Worm (Caenorhabditis elegans) whole organism, dauer: ENCODE results near the gene F01D4.5.

Experiments used
- unc-62 ChIP-seq: sonication (generic microtip); optimal IDR thresholded peaks from 2 replicates; lab custom pipeline; 2017; ENCODE audit warnings: missing biosample characterization, missing genetic modification reagents, missing genetic modification characterization

Gene F01D4.5

DNA sequence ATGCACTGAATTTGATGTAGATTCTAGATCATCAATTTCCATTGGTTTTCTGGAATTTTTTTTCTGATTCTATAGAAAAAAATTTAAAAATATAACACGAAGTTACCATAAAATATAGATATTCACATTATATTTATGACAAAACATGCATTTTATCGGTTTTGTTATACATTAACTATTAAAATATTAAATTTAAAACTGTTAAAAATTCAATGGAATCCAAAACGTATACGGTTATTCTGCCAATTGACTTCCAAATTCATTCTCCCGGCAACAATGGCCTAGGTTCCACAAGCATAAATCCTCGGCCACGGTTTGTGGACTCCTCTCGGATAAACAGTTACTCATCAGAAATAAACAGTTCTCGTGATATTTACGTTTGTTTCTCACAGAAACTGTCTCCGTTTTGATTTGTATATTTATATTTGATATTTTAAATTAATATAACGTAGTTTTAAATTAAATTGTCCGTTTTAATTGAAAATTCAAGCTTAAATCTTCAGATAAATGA is at the start of gene F01D4.5, which contains the start of gene ced-5:
Gene F01D4.5 (minus strand): TSS at position 51 of the 511 bp plus-strand sequence.
Gene ced-5 (plus strand): TSS at position 504 of the 511 bp plus-strand sequence.
- TF ChIP-seq unc-62 (GFP tag; lab: Kevin White, UChicago): no peak

DNA sequence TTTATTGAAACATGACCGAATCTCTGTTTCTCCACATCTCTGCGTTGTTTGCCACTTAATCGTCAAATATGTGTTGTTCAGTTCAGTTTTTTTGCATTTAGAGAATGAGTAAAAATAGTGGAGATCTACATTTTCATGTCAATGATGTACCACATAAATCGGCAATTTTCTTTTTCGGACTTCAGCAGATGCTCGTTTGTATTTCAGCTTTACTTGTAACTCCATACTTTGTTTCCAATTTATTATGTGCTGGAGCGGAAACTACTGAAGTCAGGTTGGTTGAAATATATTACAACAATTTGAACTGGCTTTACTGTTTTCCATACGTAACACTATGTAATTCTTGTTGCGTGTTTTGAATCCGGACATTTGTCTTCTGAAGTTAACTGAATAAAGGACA is 47.2 kb upstream of the F01D4.5 start, which contains the start of gene T07G12.2:
Gene T07G12.2 (plus strand): TSS at position 62 of the 400 bp plus-strand sequence.
- TF ChIP-seq unc-62 (GFP tag; lab: Kevin White, UChicago): no peak

DNA sequence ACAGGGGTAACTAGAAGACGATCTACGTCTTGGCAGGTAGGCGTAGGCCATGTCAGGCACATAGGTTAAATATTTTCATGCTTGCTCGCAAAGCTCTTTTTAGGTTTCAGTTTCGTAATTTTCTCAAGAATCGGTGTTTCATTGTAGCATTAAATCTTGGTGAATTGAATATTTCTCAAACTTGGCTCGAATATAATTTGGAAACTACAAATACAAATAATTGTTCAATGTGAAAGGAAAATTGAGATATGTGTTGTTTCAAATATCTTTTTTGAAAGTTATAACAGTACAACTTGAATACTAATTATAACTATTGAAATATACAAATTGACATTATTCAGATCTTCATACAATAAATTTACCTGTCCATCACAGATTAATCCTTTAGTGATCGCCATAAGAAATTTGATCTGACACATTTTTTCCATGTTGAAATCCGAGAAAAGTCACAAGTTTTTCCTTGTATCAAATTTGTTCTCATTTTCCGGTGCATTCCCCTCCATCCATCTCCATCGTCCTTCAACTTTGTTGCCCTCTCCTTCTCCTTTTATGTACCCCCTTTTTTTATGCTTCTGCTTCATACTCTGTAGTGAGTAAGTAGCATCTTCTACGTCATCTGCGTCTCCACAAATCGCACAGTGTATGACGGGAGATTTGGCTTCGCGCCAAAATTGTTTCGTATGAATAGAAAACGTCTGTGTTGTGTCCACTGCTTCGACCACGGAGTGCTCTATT is 40.8 kb upstream of the F01D4.5 start, which contains the start of gene C02F4.5:
Gene C02F4.5 (minus strand): TSS at position 51 of the 735 bp plus-strand sequence.
- TF ChIP-seq unc-62 (GFP tag; lab: Kevin White, UChicago): no peak

DNA sequence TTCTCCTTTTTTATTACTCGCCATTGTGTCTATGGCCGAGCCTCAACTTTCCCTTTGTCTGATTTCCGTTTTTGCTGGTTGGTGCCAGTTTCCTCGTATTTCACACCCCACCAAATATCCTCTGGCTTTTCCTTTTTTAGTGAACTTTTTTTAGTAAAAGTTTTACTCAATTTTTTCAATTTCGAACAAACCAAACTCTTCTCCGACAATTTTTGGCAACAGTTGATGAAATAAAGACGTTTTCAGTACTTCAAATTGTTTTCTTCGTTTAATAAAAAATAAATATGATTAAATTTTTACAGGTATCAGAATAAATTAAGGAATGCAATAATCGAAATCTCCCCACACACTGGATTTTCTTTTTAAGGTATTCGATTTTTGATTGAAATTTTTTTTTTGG is 37.6 kb upstream of the F01D4.5 start, which contains the start of gene cal-4:
Gene cal-4 (plus strand): TSS at position 301 of the 400 bp plus-strand sequence.
- no peak for TF ChIP-seq unc-62 (GFP tag; lab: Kevin White, UChicago)

DNA sequence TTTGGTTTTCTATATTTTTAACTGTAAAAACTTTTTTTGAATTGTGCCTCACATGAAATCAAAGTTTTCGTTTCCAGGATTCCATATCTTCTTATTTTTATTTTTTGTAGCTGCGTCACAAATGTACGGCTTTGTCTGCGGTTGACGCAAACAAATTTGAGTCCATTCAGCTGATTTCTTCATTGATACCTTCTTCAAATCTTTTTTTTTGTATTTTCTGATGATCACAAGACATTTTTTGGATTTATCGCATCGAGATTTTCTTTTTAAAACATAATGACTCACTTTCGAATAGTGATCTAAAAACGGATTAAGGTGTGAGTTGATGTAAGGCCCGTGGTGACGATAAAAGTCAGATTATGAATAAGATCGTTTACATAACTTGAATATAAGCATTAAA is 35.2 kb upstream of the F01D4.5 start:
- no peak for TF ChIP-seq unc-62 (GFP tag; lab: Kevin White, UChicago)

DNA sequence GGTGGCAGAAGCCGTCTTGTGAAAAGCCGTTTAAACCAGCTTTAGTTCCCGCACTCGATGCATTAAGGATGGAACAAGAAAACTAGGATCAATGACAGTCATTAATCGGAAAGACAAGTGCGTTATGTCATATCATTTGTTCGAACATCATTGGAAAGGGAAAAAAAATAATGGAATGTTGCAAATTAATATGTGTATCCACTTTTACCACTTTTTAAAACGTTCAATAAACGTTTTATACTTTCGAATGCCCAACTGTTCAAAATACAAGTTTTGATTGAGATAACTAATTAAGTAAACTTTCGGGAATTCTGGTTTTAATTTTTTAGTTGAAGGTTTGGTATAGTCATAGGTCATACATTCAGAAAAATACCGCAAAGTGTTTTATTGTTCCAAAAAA is 31.7 kb upstream of the F01D4.5 start, which contains the start of gene C02F4.4:
Gene C02F4.4 (minus strand): TSS at position 101 of the 400 bp plus-strand sequence.
- TF ChIP-seq unc-62 (GFP tag; lab: Kevin White, UChicago): no peak

DNA sequence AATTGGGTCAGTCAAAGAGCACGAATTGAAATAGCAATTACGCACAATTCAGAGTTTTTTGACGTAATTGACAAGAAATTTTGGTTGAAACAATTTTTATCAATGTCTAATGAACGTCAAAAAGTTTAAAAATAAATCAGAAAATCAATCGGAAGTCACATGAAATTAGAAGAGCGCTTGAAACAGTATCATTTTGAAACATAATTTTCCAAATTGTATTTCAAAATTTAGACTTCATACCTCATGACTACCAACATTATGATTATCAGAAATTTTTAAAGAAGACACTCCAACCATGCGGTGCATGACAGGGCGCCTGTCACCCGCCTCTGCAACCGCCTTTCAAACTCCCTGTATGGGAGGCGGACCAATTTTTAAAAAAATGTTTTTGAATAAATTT is 29.8 kb upstream of the F01D4.5 start:
- no peak for TF ChIP-seq unc-62 (GFP tag; lab: Kevin White, UChicago)

DNA sequence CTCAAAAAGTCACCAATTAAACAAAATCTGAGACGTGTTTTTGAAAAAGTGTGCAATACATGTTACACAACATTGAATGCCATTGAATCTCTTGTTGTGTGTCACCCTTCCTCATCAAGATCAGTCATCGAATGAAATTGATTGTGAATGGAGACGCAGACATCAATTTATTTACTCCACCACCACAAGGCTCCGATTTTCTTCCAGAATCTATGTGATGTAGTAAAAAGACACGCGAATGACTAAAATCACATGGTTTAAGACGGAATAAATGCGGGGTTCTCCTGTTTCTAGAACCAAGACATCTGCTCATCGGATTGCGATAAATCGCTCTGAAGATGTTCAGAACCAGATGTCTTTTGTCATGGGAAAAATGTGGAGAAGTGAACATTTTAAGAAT is 29.3 kb upstream of the F01D4.5 start:
- TF ChIP-seq unc-62 (GFP tag; lab: Kevin White, UChicago): no peak

DNA sequence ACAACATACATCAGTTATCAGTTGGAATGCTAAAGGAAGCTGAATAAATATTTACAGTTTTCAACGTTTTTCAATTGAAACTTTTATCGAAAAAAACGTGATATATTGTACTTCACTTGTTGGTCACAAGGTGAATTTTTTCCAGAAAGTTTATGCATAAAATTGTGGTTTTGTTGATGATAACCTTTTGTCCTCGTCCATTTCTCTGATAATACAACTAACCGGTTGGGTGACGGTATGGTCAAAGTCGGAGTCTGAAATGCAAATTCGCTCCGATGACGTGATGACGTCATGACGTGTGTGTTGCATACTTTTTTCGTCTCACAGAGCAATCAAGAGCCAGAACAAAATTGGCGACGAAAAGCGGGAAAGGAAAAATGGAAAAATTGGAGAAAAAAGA is 28.0 kb upstream of the F01D4.5 start:
- no peak for TF ChIP-seq unc-62 (GFP tag; lab: Kevin White, UChicago)

DNA sequence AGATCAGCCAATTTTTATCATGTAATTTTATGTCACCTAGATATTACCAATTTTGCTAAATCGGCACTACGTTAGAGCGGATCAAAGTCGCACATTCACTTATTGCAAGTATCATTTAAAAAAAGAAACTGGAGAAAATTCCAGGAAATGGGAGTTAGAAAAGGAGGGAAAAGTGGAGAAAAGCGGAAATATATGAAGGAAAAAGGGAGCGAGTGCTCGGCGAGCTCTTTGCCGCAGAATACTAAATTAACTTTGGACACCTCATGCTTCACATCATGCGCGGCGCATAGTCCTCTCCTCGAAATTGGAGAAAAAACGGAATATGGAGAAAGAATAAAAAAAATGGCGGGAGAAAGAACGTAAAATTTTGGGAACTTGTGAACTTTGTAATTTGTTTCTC is 24.1 kb upstream of the F01D4.5 start:
- TF ChIP-seq unc-62 (GFP tag; lab: Kevin White, UChicago): no peak

DNA sequence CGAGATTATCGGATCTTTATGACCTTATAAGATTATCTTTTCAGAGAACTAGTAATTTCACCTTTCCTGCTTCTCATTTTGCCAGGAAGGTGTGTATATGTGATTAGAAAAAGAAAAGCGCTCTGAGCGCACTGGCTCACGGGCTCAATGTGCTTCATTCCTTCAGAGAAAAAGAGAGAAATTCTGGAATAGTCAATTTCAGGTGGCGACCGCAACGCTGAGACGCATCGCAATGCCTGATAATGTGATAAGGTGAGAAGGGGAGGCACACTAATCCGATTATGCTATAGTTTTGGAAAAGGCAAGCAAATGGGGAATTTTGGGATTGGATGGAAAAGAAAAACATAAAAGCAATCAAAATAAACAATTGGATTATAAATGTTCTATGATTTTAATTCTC is 22.6 kb upstream of the F01D4.5 start:
- no peak for TF ChIP-seq unc-62 (GFP tag; lab: Kevin White, UChicago)

DNA sequence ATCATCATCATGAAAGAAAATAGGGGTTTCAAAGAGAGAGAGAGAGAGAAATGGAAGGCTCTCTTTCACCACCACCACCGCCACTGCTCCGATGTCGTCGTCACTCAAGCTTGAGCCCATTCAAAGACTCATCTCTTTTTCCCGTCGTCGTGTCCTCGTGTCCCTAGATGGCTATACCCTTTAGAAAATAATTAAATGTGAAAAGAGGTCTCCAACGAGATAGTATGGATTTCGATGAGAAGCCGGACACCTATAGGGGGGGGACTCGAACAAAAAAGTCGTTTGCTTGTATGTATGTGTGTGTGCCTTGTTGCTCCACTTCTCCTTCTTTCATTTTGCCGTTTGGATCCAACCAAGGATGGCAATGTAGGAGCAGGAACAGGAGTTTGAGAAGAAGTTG is 21.6 kb upstream of the F01D4.5 start:
- no peak for TF ChIP-seq unc-62 (GFP tag; lab: Kevin White, UChicago)

DNA sequence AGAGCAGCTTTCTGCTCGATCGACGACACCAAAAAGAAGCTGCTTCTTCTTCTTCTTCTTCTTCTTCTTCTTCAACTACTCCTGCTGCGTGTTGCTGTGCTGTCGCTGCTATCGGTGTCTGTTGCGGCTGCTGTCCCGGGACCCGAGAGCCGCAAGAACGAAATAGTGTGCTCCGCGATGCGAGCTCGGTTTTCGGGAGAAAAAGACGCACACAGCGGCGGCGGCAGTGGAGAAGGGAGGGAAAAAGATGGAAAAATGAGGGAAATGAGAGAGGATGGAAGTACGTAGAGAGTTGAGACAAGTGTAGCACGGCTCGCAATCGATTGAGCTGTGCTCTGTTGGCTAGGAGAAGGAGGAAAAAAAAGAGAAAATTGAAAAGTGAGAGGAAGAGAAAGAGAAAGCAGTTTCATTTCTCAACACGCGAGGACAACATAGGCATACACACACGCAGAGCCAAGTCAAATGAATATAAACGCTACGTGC is 20.3 kb upstream of the F01D4.5 start:
- TF ChIP-seq unc-62 (GFP tag; lab: Kevin White, UChicago): no peak

DNA sequence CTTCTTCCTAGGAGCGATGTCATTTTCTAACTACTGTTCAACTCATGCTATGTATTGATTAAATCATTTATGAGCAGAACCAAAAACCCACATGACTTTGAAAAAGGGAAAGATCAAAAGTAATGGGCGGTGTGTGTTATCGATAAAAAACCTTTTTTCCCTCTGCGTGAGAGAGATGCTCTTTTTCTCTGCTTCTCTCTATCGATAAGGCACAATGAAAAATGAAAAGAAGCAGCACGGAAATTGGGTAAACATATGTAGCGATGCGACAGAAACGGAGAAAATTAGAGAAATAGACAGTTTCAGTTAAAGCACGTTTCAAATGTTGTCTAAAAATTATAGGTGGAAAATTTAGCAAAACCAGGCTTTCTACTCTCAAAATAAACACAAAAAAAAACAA is 18.9 kb upstream of the F01D4.5 start:
- TF ChIP-seq unc-62 (GFP tag; lab: Kevin White, UChicago): no peak

DNA sequence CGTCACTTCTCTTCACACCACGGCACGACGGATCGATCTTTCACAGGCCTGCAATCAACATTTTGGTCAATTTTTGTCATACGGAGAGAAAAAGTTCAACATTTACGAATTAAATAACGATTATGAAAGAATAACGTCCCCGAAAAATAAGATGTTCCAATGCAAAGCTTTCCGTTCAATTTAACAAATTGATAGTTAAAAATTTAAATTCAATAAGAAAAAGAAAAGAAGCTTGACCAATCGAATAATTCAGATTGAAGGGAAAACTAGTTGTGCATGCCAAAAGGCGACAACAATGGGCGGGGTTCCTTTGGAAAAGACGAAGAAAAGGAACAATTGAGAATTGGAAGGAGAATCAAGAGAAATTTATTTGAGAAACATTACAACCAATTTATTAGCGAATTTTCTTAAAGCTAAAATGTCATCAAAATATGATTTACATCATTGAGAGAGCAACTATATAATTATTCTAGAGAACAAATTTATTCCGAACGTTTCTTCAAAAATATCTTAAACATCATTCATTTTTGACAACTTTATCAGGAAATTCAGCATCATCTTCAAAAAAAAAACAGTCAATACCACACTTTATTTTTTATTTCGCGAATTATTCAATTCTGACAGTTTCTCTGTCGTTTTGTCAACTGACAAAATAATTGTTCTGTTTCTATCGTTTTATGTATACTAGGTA is 18.2 kb upstream of the F01D4.5 start, which contains the start of gene tax-6:
Gene tax-6 (minus strand): TSS at position 51 of the 691 bp plus-strand sequence.
- TF ChIP-seq unc-62 (GFP tag; lab: Kevin White, UChicago): no peak

DNA sequence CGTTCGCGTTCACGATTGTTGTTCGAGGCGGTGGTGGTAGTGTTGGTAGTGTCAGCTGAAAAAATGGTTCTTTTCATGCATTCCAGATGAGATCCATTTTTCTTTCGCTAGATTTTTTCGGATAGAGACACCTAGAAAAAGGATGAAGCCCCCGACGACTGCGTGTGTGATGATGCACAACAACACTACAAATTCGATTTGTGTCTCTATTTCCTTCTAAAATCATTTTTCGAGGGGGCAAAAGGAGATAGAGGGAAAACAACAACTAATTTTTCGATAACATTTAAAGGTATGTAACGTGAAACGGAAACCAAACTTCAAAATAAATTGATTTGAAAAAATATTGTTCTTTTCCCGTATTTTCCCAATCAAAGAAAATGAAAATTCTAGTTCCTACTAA is 17.0 kb upstream of the F01D4.5 start:
- no peak for TF ChIP-seq unc-62 (GFP tag; lab: Kevin White, UChicago)
